Fruit fly (Drosophila melanogaster): Measurements from ENCODE around the gene RagA-B.

The RagA-B gene

DNA sequence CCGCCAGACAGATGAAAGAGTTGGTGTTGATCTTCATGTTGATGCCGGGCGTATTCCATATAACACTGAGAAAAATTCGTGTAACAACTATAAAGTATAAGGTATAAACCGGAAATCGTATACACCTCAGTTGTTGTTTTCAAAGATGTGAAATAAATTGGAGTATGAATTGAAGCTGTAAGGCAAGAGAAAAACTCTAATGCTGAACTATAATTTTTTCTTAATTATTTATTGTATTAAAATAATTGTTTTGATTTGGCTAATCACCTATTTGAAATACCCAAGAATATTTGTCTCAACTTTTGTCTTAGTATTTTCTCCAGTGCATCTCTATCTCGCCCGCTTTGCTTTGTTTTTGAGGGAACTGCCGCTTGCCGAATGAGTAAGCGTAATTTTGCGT, 23.8 kb downstream of the RagA-B start (continued):
- TF ChIP-seq bsh (GFP tag; optimal IDR thresholded peaks at IDR 0.05) (peak in 1 of 2 experiments; percentile 64), Trl (optimal IDR thresholded peaks at IDR 0.05) (no peak), Trl (GFP tag; optimal IDR thresholded peaks at IDR 0.05) (no peak), Meics (GFP tag; optimal IDR thresholded peaks at IDR 0.05) (peak; percentile 41), pan (optimal IDR thresholded peaks at IDR 0.05) (no peak), pan (GFP tag; optimal IDR thresholded peaks at IDR 0.05 in 1 of 2, IDR thresholded peaks at IDR 0.05 in 1 of 2) (peak in 1 of 2 experiments; percentile 44), Deaf1 (tag; optimal IDR thresholded peaks at IDR 0.05) (peak; percentile 35), slbo (GFP tag; IDR thresholded peaks at IDR 0.05) (no peak), ind (GFP tag; optimal IDR thresholded peaks at IDR 0.05) (peak; percentile 55), CG15073 (GFP tag; optimal IDR thresholded peaks at IDR 0.05) (no peak), CG7357 (GFP tag; IDR thresholded peaks at IDR 0.05) (0 out of 3 replicates have a peak, but pooled peaks have one; percentile 12), D (optimal IDR thresholded peaks at IDR 0.05) (no peak), D (GFP tag; optimal IDR thresholded peaks at IDR 0.05) (peak; percentile 53), gcm (GFP tag; optimal IDR thresholded peaks at IDR 0.05) (peak; percentile 35), CG17385 (GFP tag; optimal IDR thresholded peaks at IDR 0.05) (peak; percentile 54), CG10147 (GFP tag; optimal IDR thresholded peaks at IDR 0.05) (peak; percentile 12), CG7271 (tag; optimal IDR thresholded peaks at IDR 0.05) (no peak), fu2 (GFP tag; optimal IDR thresholded peaks at IDR 0.05) (no peak), ase (GFP tag; IDR thresholded peaks at IDR 0.05) (0 out of 3 replicates have a peak, but pooled peaks have one; percentile 39), Sox100B (GFP tag; optimal IDR thresholded peaks at IDR 0.05) (peak; percentile 74), slp2 (GFP tag; optimal IDR thresholded peaks at IDR 0.05) (no peak), H2.0 (GFP tag; IDR thresholded peaks at IDR 0.05) (peak; percentile 44), CG15601 (tag; optimal IDR thresholded peaks at IDR 0.05) (peak; percentile 36), CG2678 (tag; optimal IDR thresholded peaks at IDR 0.05) (peak; percentile 77), CG2889 (GFP tag; IDR thresholded peaks at IDR 0.05) (0 out of 3 replicates have a peak, but pooled peaks have one; percentile 21), seq (GFP tag; IDR thresholded peaks at IDR 0.05) (peak; percentile 48; the same call in 1 of the 2 replicates), CG9817 (tag; optimal IDR thresholded peaks at IDR 0.05) (peak; percentile 38), CG17912 (GFP tag; optimal IDR thresholded peaks at IDR 0.05) (no peak), CG18619 (GFP tag; optimal IDR thresholded peaks at IDR 0.05) (peak; percentile 32), CG8924 (tag; optimal IDR thresholded peaks at IDR 0.05) (peak; percentile 71), CG11504 (tag; optimal IDR thresholded peaks at IDR 0.05) (peak; percentile 86), dpn (GFP tag; optimal IDR thresholded peaks at IDR 0.05) (peak in 1 of 2 experiments; percentile 31), CG18764 (GFP tag; optimal IDR thresholded peaks at IDR 0.05) (peak; percentile 11), CG2202 (tag; optimal IDR thresholded peaks at IDR 0.05) (no peak), CG6689 (GFP tag; IDR thresholded peaks at IDR 0.05) (peak; percentile 33), CG12391 (tag; optimal IDR thresholded peaks at IDR 0.05) (peak; percentile 69), twi (tag; optimal IDR thresholded peaks at IDR 0.05) (peak; percentile 5), CG12219 (GFP tag; optimal IDR thresholded peaks at IDR 0.05) (peak; percentile 32), Elba2 (GFP tag; optimal IDR thresholded peaks at IDR 0.05) (no peak), CG14965 (GFP tag; optimal IDR thresholded peaks at IDR 0.05; ENCODE audit: borderline replicate concordance) (no peak), tap (tag; optimal IDR thresholded peaks at IDR 0.05) (peak; percentile 70), D19B (GFP tag; optimal IDR thresholded peaks at IDR 0.05) (no peak), Drgx (GFP tag; IDR thresholded peaks at IDR 0.05) (0 out of 2 replicates have a peak, but pooled peaks have one; percentile 9), phol (tag; optimal IDR thresholded peaks at IDR 0.05) (peak; percentile 83)
